Fruit fly (Drosophila melanogaster): Measurements from ENCODE around the gene Dora.

DNA sequence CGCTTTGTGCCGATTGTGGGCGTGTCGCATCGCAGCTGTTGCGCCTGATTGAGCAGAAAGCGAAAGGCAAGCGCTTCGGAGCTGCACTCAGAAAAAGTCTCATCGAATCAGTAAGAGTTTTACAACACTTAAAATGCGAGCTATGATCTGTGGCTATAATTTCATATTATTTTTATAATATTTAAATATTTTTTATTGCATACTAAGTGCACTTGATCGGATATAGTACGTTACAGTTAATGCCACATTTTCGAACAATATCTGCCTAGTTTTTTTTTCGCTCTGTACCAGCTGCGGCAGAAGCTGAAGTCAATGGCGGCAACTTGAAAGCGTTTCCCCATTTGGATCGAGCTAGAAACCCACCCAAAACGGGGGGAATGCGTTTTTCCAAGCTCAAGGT, 39.0 kb downstream of the Dora start:
- no peak for TF ChIP-seq CG8478 (optimal IDR thresholded peaks at IDR 0.05)
- TF ChIP-seq CTCF (optimal IDR thresholded peaks at IDR 0.05) = no peak

Data from S2 (cell line).